Fruit fly (Drosophila melanogaster) whole organism, adult: ENCODE results near the gene CG42729.

Source experiments
- CG11617 ChIP-seq: fragments of 200-800 bp; sonication (Bioruptor generic); optimal IDR thresholded peaks from 2 replicates; lab custom pipeline; 2017; ENCODE audit warnings: mild to moderate bottlenecking, missing biosample characterization, missing genetic modification reagents, missing genetic modification characterization
- CG7045 ChIP-seq: fragments of 200-800 bp; sonication (Bioruptor generic); optimal IDR thresholded peaks from 2 replicates; lab custom pipeline; 2017; ENCODE audit warnings: missing biosample characterization, mild to moderate bottlenecking, missing genetic modification characterization
- kay ChIP-seq: fragments of 200-800 bp; sonication (Bioruptor generic); peaks from one replicate; lab custom pipeline; 2016; ENCODE audit warnings: missing biosample characterization, missing genetic modification characterization, borderline replicate concordance
- tj ChIP-seq: fragments of 200-800 bp; sonication (Bioruptor generic); optimal IDR thresholded peaks from 3 replicates; lab custom pipeline; 2017; ENCODE audit warnings: missing biosample characterization, mild to moderate bottlenecking, missing genetic modification characterization, moderate library complexity

dm6 chr3L:15508233-15508632, 19.1 kb downstream of the CG42729 start, which contains the start of gene CG7841:
- TF ChIP-seq kay (peak; percentile 98), tj (peak; percentile 89), CG7045 (peak; percentile 99), CG11617 (GFP tag; lab: Kevin White, UChicago) (peak; percentile 99)
